Worm (Caenorhabditis elegans): ENCODE results near the gene egl-1.

egl-1 gene

DNA sequence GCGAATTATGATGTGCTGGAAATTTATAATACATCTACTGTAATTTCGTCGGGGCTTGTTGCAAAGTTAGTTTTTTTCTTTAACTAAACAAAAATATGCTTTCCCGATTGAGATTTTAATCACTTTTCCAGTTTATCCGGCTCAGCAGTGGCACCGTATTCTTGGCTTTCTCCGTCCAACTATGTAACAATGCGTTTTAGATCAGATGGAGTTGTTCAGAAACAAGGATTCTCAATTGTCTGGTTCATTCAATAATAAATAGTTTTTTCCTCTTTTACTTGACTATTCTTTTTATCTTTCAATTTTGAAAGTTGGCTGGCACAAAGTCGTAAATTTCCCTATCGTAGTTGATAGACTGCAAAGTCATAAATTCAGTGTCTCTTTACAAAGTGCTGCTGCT lies 41.9 kb upstream of the egl-1 start, which contains the start of gene clec-56:
TSS of gene clec-56 (plus strand) at position 301 of the 400 bp plus-strand sequence.
- TF ChIP-seq ceh-19 (GFP tag; optimal IDR thresholded peaks at IDR 0.05) (no peak), hlh-6 (tag; optimal IDR thresholded peaks at IDR 0.05) (no peak), C38D4.7 (GFP tag; optimal IDR thresholded peaks at IDR 0.05) (no peak), elt-2 (tag; optimal IDR thresholded peaks at IDR 0.05) (no peak), tbx-2 (tag; optimal IDR thresholded peaks at IDR 0.05) (no peak), sox-4 (tag; optimal IDR thresholded peaks at IDR 0.05) (no peak), C08G9.2 (tag; optimal IDR thresholded peaks at IDR 0.05) (no peak), pax-1 (tag; optimal IDR thresholded peaks at IDR 0.05) (no peak)

DNA sequence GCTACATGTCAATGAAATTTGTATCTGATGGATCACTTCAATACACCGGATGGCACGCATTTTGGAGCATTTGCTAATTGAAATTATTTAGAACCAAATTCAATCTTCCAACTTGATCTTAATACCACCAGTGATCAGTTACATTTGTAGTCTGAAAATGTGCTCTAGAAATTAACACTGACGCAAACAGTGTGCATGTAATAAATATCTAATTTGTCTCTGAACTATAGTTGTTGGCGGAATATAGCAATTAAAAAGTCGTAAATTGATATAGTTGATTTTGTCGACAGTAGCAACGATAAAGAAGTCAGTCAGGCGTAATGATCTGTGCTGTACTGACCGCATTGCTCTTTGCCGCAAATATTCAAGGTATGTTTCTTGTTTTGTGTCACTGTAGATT lies 40.1 kb upstream of the egl-1 start, which contains the start of gene clec-227:
TSS of gene clec-227 (plus strand) at position 301 of the 400 bp plus-strand sequence.
- no peak for TF ChIP-seq unc-55 (GFP tag; optimal IDR thresholded peaks at IDR 0.05)
- no peak for TF ChIP-seq che-1 (tag; optimal IDR thresholded peaks at IDR 0.05)
- TF ChIP-seq ets-4 (tag; optimal IDR thresholded peaks at IDR 0.05), result no peak
- TF ChIP-seq madf-2 (tag; optimal IDR thresholded peaks at IDR 0.05), result no peak
- TF ChIP-seq npax-4 (tag; optimal IDR thresholded peaks at IDR 0.05), result no peak
- TF ChIP-seq dve-1 (tag; optimal IDR thresholded peaks at IDR 0.05), result no peak
- no peak for TF ChIP-seq ceh-30 (tag; optimal IDR thresholded peaks at IDR 0.05)
- no peak for TF ChIP-seq pqm-1 (tag; optimal IDR thresholded peaks at IDR 0.05)
- TF ChIP-seq C08G9.2 (tag; optimal IDR thresholded peaks at IDR 0.05), result no peak
- no peak for TF ChIP-seq zip-5 (tag; optimal IDR thresholded peaks at IDR 0.05)
- TF ChIP-seq hlh-13 (GFP tag; optimal IDR thresholded peaks at IDR 0.05), result no peak
- TF ChIP-seq rnt-1 (tag; optimal IDR thresholded peaks at IDR 0.05), result no peak
- TF ChIP-seq unc-86 (tag; optimal IDR thresholded peaks at IDR 0.05), result no peak
- no peak for TF ChIP-seq ztf-16 (tag; optimal IDR thresholded peaks at IDR 0.05)
- no peak for TF ChIP-seq ttx-3 (tag; optimal IDR thresholded peaks at IDR 0.05)
- TF ChIP-seq ceh-48 (tag; optimal IDR thresholded peaks at IDR 0.05), result no peak
- TF ChIP-seq K02D7.2 (tag; optimal IDR thresholded peaks at IDR 0.05), result no peak
- TF ChIP-seq ceh-14 (tag; optimal IDR thresholded peaks at IDR 0.05), result no peak
- no peak for TF ChIP-seq ceh-9 (tag; optimal IDR thresholded peaks at IDR 0.05)
- no peak for TF ChIP-seq K09A11.1 (tag; optimal IDR thresholded peaks at IDR 0.05; ENCODE audit: insufficient read depth)

- TF ChIP-seq ceh-14 (tag; optimal IDR thresholded peaks at IDR 0.05) (no peak), eyg-1 (tag; optimal IDR thresholded peaks at IDR 0.05) (no peak), odd-2 (tag; optimal IDR thresholded peaks at IDR 0.05) (no peak), K09A11.1 (tag; optimal IDR thresholded peaks at IDR 0.05; ENCODE audit: insufficient read depth) (no peak), ets-4 (tag; optimal IDR thresholded peaks at IDR 0.05) (no peak), unc-3 (GFP tag; conservative IDR thresholded peaks at IDR 0.05) (no peak), unc-3 (tag; optimal IDR thresholded peaks at IDR 0.05) (no peak), ceh-18 (tag; optimal IDR thresholded peaks at IDR 0.05) (no peak), hlh-8 (tag; optimal IDR thresholded peaks at IDR 0.05) (no peak), pag-3 (tag; optimal IDR thresholded peaks at IDR 0.05; ENCODE audit: borderline replicate concordance) (no peak), ceh-34 (tag; optimal IDR thresholded peaks at IDR 0.05) (no peak), sox-2 (GFP tag; IDR thresholded peaks at IDR 0.05) (no peak), ceh-45 (GFP tag; IDR thresholded peaks at IDR 0.05) (no peak), lim-6 (tag; optimal IDR thresholded peaks at IDR 0.05) (no peak), rnt-1 (tag; optimal IDR thresholded peaks at IDR 0.05) (no peak), elt-2 (tag; optimal IDR thresholded peaks at IDR 0.05) (no peak), sdc-2 (tag; optimal IDR thresholded peaks at IDR 0.05) (no peak), dve-1 (tag; optimal IDR thresholded peaks at IDR 0.05) (no peak), ztf-16 (tag; optimal IDR thresholded peaks at IDR 0.05) (no peak), nfya-1 (tag; optimal IDR thresholded peaks at IDR 0.05) (no peak)
Observed at ce11 chrV:14468931-14469330, 36.8 kb upstream of the egl-1 start, which contains the start of gene clec-57. clec-57 (plus strand) TSS chrV:14469231.

Data from whole organism, late embryonic.